Fruit fly (Drosophila melanogaster) whole organism, prepupa: ENCODE results near the gene Duox.

ENCODE experiments used
- Blimp-1 ChIP-seq: fragments of 200-800 bp; sonication (Bioruptor generic); optimal IDR thresholded peaks from 3 replicates; lab custom pipeline; 2017; ENCODE audit warnings: missing biosample characterization, missing genetic modification characterization, mild to moderate bottlenecking, moderate library complexity, missing genetic modification reagents
- CG10669 ChIP-seq: fragments of 200-800 bp; sonication (Bioruptor generic); optimal IDR thresholded peaks from 3 replicates; lab custom pipeline; 2018; ENCODE audit warnings: missing biosample characterization, mild to moderate bottlenecking, missing genetic modification characterization, moderate library complexity
- CG11762 ChIP-seq: fragments of 200-800 bp; sonication (Bioruptor generic); optimal IDR thresholded peaks from 3 replicates; lab custom pipeline; 2016; ENCODE audit warnings: missing biosample characterization, missing genetic modification characterization; ENCODE audit not compliant: insufficient read depth
- CG11902 ChIP-seq: fragments of 200-800 bp; sonication (Bioruptor generic); optimal IDR thresholded peaks from 3 replicates; lab custom pipeline; 2016; ENCODE audit warnings: missing biosample characterization, missing genetic modification characterization
- CG15336 ChIP-seq: fragments of 200-800 bp; sonication (Bioruptor generic); IDR thresholded peaks from 2 replicates; pipeline ENCODE4 v1.3.6; 2022; ENCODE audit warnings: missing biosample characterization, missing genetic modification characterization
- CG1621 ChIP-seq: fragments of 200-800 bp; sonication (Bioruptor generic); optimal IDR thresholded peaks from 3 replicates; lab custom pipeline; 2018; ENCODE audit warnings: missing biosample characterization, mild to moderate bottlenecking, missing genetic modification characterization
- CG3032 ChIP-seq: fragments of 200-800 bp; optimal IDR thresholded peaks from 2 replicates; lab custom pipeline; 2019; ENCODE audit warnings: missing biosample characterization, mild to moderate bottlenecking, missing genetic modification characterization, moderate library complexity
- CG31627 ChIP-seq: fragments of 200-800 bp; sonication (Bioruptor generic); optimal IDR thresholded peaks from 3 replicates; lab custom pipeline; 2016; ENCODE audit warnings: missing biosample characterization, missing genetic modification characterization
- CG32006 ChIP-seq: fragments of 200-800 bp; sonication (Bioruptor generic); optimal IDR thresholded peaks from 3 replicates; lab custom pipeline; 2017; ENCODE audit warnings: missing biosample characterization, mild to moderate bottlenecking, missing genetic modification characterization
- CG4318 ChIP-seq: fragments of 200-800 bp; sonication (Bioruptor generic); optimal IDR thresholded peaks from 3 replicates; lab custom pipeline; 2017; ENCODE audit warnings: missing biosample characterization, mild to moderate bottlenecking, missing genetic modification characterization
- CG6792 ChIP-seq: fragments of 200-800 bp; sonication (Bioruptor generic); optimal IDR thresholded peaks from 3 replicates; lab custom pipeline; 2016; ENCODE audit warnings: missing biosample characterization, missing genetic modification characterization
- CG8119 ChIP-seq: fragments of 200-800 bp; sonication (Bioruptor generic); IDR thresholded peaks from 3 replicates; pipeline ENCODE4 v1.3.6; 2022; ENCODE audit warnings: missing biosample characterization, missing genetic modification characterization
- CG8319 ChIP-seq: fragments of 200-800 bp; sonication (Bioruptor generic); optimal IDR thresholded peaks from 3 replicates; lab custom pipeline; 2016; ENCODE audit warnings: missing biosample characterization, missing genetic modification characterization
- CG9139 ChIP-seq: fragments of 200-800 bp; sonication (Bioruptor generic); optimal IDR thresholded peaks from 3 replicates; lab custom pipeline; 2017; ENCODE audit warnings: missing biosample characterization, mild to moderate bottlenecking, missing genetic modification characterization
- Ets21C ChIP-seq: fragments of 200-800 bp; sonication (Bioruptor generic); optimal IDR thresholded peaks from 3 replicates; lab custom pipeline; 2016; ENCODE audit warnings: missing biosample characterization, missing genetic modification characterization
- Ets96B ChIP-seq: fragments of 200-800 bp; optimal IDR thresholded peaks from 2 replicates; lab custom pipeline; 2019; ENCODE audit warnings: missing biosample characterization, mild to moderate bottlenecking, missing genetic modification characterization, moderate library complexity
- Gug ChIP-seq: fragments of 200-800 bp; sonication (Bioruptor generic); IDR thresholded peaks from 2 replicates; pipeline ENCODE4 v1.3.6; 2022; ENCODE audit warnings: missing biosample characterization, missing genetic modification characterization
- Hr38 ChIP-seq: sonication (Bioruptor generic); optimal IDR thresholded peaks from 2 replicates; lab custom pipeline; 2016; ENCODE audit warnings: missing biosample characterization, missing genetic modification characterization
- Hr39 ChIP-seq: fragments of 200-800 bp; sonication (Bioruptor generic); optimal IDR thresholded peaks from 2 replicates; lab custom pipeline; 2016; ENCODE audit warnings: missing biosample characterization, missing genetic modification characterization
- Lpt ChIP-seq: fragments of 200-800 bp; sonication (Bioruptor generic); optimal IDR thresholded peaks from 3 replicates; lab custom pipeline; 2016; ENCODE audit warnings: missing biosample characterization, missing genetic modification characterization
- Smox ChIP-seq: fragments of 200-800 bp; sonication (Bioruptor generic); optimal IDR thresholded peaks from 3 replicates; lab custom pipeline; 2016; ENCODE audit warnings: missing biosample characterization, missing genetic modification characterization
- Sox102F ChIP-seq: fragments of 200-800 bp; sonication (Bioruptor generic); optimal IDR thresholded peaks from 2 replicates; lab custom pipeline; 2016; ENCODE audit warnings: missing biosample characterization, mild to moderate bottlenecking, missing genetic modification characterization
- Sox14 ChIP-seq: fragments of 200-800 bp; sonication (Bioruptor generic); optimal IDR thresholded peaks from 3 replicates; lab custom pipeline; 2016; ENCODE audit warnings: missing biosample characterization, missing genetic modification characterization
- Sox15 ChIP-seq: fragments of 200-800 bp; sonication (Bioruptor generic); optimal IDR thresholded peaks from 3 replicates; lab custom pipeline; 2016; ENCODE audit warnings: missing biosample characterization, missing genetic modification characterization
- achi ChIP-seq: fragments of 200-800 bp; sonication (Bioruptor generic); optimal IDR thresholded peaks from 3 replicates; lab custom pipeline; 2016; ENCODE audit warnings: missing biosample characterization, missing genetic modification characterization
- cyc ChIP-seq: fragments of 200-800 bp; sonication (Bioruptor generic); optimal IDR thresholded peaks from 3 replicates; lab custom pipeline; 2016; ENCODE audit warnings: missing biosample characterization, missing genetic modification characterization
- dac ChIP-seq: fragments of 200-800 bp; sonication (Bioruptor generic); optimal IDR thresholded peaks from 2 replicates; lab custom pipeline; 2017; ENCODE audit warnings: missing biosample characterization, mild to moderate bottlenecking, missing genetic modification characterization
- dsx ChIP-seq: fragments of 200-800 bp; optimal IDR thresholded peaks from 3 replicates; lab custom pipeline; 2019; ENCODE audit warnings: missing biosample characterization, mild to moderate bottlenecking, missing genetic modification characterization, moderate library complexity; ENCODE audit not compliant: poor library complexity, severe bottlenecking
- eg ChIP-seq: fragments of 200-800 bp; sonication (Bioruptor generic); IDR thresholded peaks from 3 replicates; pipeline ENCODE4 v1.3.6; 2022; ENCODE audit warnings: missing biosample characterization, missing genetic modification characterization
- esn ChIP-seq: fragments of 200-800 bp; sonication (Bioruptor generic); optimal IDR thresholded peaks from 2 replicates; lab custom pipeline; 2016; ENCODE audit warnings: missing biosample characterization, mild to moderate bottlenecking, missing genetic modification characterization, moderate library complexity
- fd85E ChIP-seq: fragments of 200-800 bp; sonication (Bioruptor generic); optimal IDR thresholded peaks from 3 replicates; lab custom pipeline; 2016; ENCODE audit warnings: missing biosample characterization, missing genetic modification characterization
- fkh ChIP-seq: fragments of 200-800 bp; sonication (Bioruptor generic); optimal IDR thresholded peaks from 3 replicates; lab custom pipeline; 2017; ENCODE audit warnings: missing biosample characterization, mild to moderate bottlenecking, missing genetic modification characterization, moderate library complexity
- lz ChIP-seq: fragments of 200-800 bp; sonication (Bioruptor generic); optimal IDR thresholded peaks from 3 replicates; lab custom pipeline; 2016; ENCODE audit warnings: missing biosample characterization, missing genetic modification characterization
- pdm3 ChIP-seq: fragments of 200-800 bp; sonication (Bioruptor generic); optimal IDR thresholded peaks from 3 replicates; lab custom pipeline; 2016; ENCODE audit warnings: missing biosample characterization, missing genetic modification characterization
- spab ChIP-seq: fragments of 200-800 bp; sonication (Bioruptor generic); optimal IDR thresholded peaks from 2 replicates; lab custom pipeline; 2017; ENCODE audit warnings: missing biosample characterization, mild to moderate bottlenecking, missing genetic modification characterization, missing genetic modification reagents
- svp ChIP-seq: fragments of 200-800 bp; sonication (Bioruptor generic); peaks from one replicate; lab custom pipeline; 2016; ENCODE audit warnings: missing biosample characterization, missing genetic modification characterization
- topi ChIP-seq: fragments of 200-800 bp; sonication (Bioruptor generic); optimal IDR thresholded peaks from 3 replicates; lab custom pipeline; 2016; ENCODE audit warnings: missing biosample characterization, missing genetic modification characterization
- vri ChIP-seq: fragments of 200-800 bp; sonication (Bioruptor generic); optimal IDR thresholded peaks from 3 replicates; lab custom pipeline; 2016; ENCODE audit warnings: missing biosample characterization, mild to moderate bottlenecking, missing genetic modification characterization

Duox gene

DNA sequence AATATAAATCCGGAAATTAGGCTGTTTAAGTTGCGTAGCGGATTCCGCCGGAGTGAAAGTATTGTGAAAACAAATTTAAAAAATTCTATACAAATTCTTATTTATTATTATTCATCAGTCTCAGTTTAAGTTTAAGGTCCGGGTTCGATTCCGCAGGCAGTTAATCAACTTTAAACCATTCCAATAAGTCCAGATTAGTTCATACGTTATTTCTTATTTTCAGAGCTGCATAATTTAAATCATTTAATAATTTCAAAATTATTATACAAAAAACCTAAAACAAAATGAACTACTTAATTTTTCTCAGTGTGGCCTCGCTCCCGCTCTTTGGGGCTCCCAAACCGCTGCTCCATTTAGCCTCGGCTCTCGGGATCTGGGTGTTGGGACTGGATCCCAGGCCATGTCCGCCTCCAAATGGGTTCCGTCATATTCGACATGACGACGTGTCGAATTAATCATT, 323 bp upstream of the Duox start (continued):
- TF ChIP-seq CG11762 (GFP tag; lab: Kevin White, UChicago), result peak; percentile 92
- peak; percentile 90 for TF ChIP-seq Smox (GFP tag; lab: Kevin White, UChicago)
- TF ChIP-seq dsx (GFP tag; lab: Kevin White, UChicago), result peak; percentile 89
- peak; percentile 91 for TF ChIP-seq Ets96B
- peak; percentile 91 for TF ChIP-seq topi (GFP tag; lab: Kevin White, UChicago)
- TF ChIP-seq dac (GFP tag; lab: Kevin White, UChicago), result peak; percentile 90
- peak; percentile 38 for TF ChIP-seq fkh
- peak; percentile 88 for TF ChIP-seq Sox15
- TF ChIP-seq CG31627, result peak; percentile 85
- TF ChIP-seq CG3032 (tag; lab: Kevin White, UChicago), result peak; percentile 95
- TF ChIP-seq Hr39, result peak; percentile 85
- peak; percentile 83 for TF ChIP-seq cyc (GFP tag; lab: Kevin White, UChicago)
- peak; percentile 87 for TF ChIP-seq CG9139
- peak; percentile 71 for TF ChIP-seq Blimp-1 (GFP tag; lab: Kevin White, UChicago)
- peak; percentile 71 for TF ChIP-seq Ets21C (GFP tag; lab: Kevin White, UChicago)
- peak; percentile 95 for TF ChIP-seq CG4318

DNA sequence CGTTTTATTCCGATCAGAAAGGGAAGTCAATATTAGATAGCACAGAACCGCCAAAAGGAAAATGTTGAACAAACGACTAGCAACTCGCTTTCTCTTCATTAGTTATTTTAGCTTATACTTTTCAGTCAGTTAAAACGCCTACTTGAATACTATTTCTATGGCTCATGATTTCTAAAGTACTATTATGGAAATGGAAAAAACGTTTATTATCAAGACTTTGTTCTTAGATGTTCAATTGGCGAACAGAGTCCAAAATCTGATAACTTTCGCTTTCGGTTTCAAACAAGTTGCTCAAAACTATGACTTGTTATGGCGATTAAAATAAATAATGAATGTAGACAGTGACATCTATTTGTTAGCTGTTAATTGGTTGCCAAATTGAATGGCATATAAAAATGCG, 4.6 kb downstream of the Duox start, which contains the start of gene CG3123:
Gene CG3123 (minus strand): TSS at position 101 of the 400 bp plus-strand sequence.
- TF ChIP-seq eg (GFP tag; lab: Robert Waterston, UW) (no peak), Ets96B (no peak), dac (GFP tag; lab: Kevin White, UChicago) (no peak), CG15336 (no peak), cyc (GFP tag; lab: Kevin White, UChicago) (no peak), CG11902 (GFP tag; lab: Kevin White, UChicago) (no peak), pdm3 (GFP tag; lab: Kevin White, UChicago) (no peak), esn (GFP tag; lab: Kevin White, UChicago) (no peak), vri (GFP tag; lab: Kevin White, UChicago) (no peak), CG4318 (no peak), Gug (GFP tag; lab: Robert Waterston, UW) (no peak), Hr39 (no peak), Sox14 (GFP tag; lab: Kevin White, UChicago) (no peak), Blimp-1 (GFP tag; lab: Kevin White, UChicago) (no peak), svp (GFP tag; lab: Kevin White, UChicago) (no peak), CG9139 (no peak), Lpt (GFP tag; lab: Kevin White, UChicago) (no peak), achi (no peak), CG1621 (tag; lab: Kevin White, UChicago) (no peak), Hr38 (GFP tag; lab: Kevin White, UChicago) (no peak)
- TF ChIP-seq, all 60 proteins: peak for 0

DNA sequence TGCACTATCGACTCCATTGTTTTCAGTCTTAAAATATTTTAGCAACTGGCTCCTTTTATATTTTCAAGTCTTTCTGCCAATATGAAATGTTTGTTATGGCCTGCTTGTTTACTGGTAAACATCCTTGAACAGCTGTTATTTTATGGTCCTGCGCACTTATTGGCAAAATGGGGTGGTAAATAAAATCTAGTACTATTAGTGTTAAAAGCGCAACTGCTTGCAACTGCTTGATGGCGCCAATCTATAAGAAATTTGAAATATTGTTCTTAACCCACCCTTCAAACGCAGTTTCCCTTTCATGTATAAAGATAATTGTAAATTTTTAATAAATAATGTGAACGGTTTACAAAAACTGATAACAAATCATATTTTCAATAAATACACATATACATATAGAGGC, 14.4 kb downstream of the Duox start, which contains the start of gene G6P:
Gene G6P (minus strand): TSS at position 88 of the 400 bp plus-strand sequence.
- TF ChIP-seq Blimp-1 (GFP tag; lab: Kevin White, UChicago), result no peak
- TF ChIP-seq cyc (GFP tag; lab: Kevin White, UChicago), result no peak
- no peak for TF ChIP-seq CG8319 (GFP tag; lab: Kevin White, UChicago)
- no peak for TF ChIP-seq CG32006 (GFP tag; lab: Kevin White, UChicago)
- TF ChIP-seq CG10669 (GFP tag; lab: Kevin White, UChicago), result no peak
- no peak for TF ChIP-seq fd85E
- TF ChIP-seq Ets21C (GFP tag; lab: Kevin White, UChicago), result no peak
- no peak for TF ChIP-seq CG8119 (GFP tag; lab: Robert Waterston, UW)
- TF ChIP-seq CG11762 (GFP tag; lab: Kevin White, UChicago), result no peak
- no peak for TF ChIP-seq lz (GFP tag; lab: Kevin White, UChicago)
- TF ChIP-seq Hr38 (GFP tag; lab: Kevin White, UChicago), result no peak
- TF ChIP-seq topi (GFP tag; lab: Kevin White, UChicago), result no peak
- no peak for TF ChIP-seq Sox102F
- no peak for TF ChIP-seq spab (GFP tag; lab: Kevin White, UChicago)
- TF ChIP-seq Sox15, result no peak
- TF ChIP-seq Lpt (GFP tag; lab: Kevin White, UChicago), result no peak
- TF ChIP-seq CG6792, result no peak
